Fruit fly (Drosophila melanogaster) whole organism, embryonic: ENCODE results near the gene Rtc1.

Experiments used
- BEAF-32 ChIP-seq: fragments of 200-800 bp; sonication (Bioruptor generic); optimal IDR thresholded peaks from 3 replicates; lab custom pipeline; 2017; ENCODE audit warnings: missing biosample characterization, missing genetic modification characterization, mild to moderate bottlenecking, moderate library complexity, missing genetic modification reagents
- Blimp-1 ChIP-seq: fragments of 200-800 bp; sonication (Bioruptor generic); optimal IDR thresholded peaks from 3 replicates; lab custom pipeline; 2018; ENCODE audit warnings: missing biosample characterization, missing genetic modification characterization, mild to moderate bottlenecking, moderate library complexity, missing genetic modification reagents
- CG10147 ChIP-seq: fragments of 200-800 bp; sonication (Bioruptor generic); optimal IDR thresholded peaks from 2 replicates; lab custom pipeline; 2019; ENCODE audit warnings: missing biosample characterization, mild to moderate bottlenecking, missing genetic modification characterization, moderate library complexity
- CG11398 ChIP-seq: fragments of 200-800 bp; sonication (Bioruptor generic); optimal IDR thresholded peaks from 2 replicates; lab custom pipeline; 2016; ENCODE audit warnings: missing biosample characterization, missing genetic modification characterization
- CG11504 ChIP-seq: fragments of 200-800 bp; sonication (Bioruptor generic); optimal IDR thresholded peaks from 3 replicates; lab custom pipeline; 2019; ENCODE audit warnings: missing biosample characterization, mild to moderate bottlenecking, missing genetic modification characterization, moderate library complexity
- CG12104 ChIP-seq: fragments of 200-800 bp; sonication (Bioruptor generic); optimal IDR thresholded peaks from 3 replicates; lab custom pipeline; 2016; ENCODE audit warnings: missing biosample characterization, missing genetic modification characterization
- CG12155 ChIP-seq: fragments of 200-800 bp; sonication (Bioruptor generic); optimal IDR thresholded peaks from 3 replicates; lab custom pipeline; 2016; ENCODE audit warnings: missing biosample characterization, missing genetic modification characterization
- CG14710 ChIP-seq: fragments of 200-800 bp; sonication (Bioruptor generic); optimal IDR thresholded peaks from 3 replicates; lab custom pipeline; 2019; ENCODE audit warnings: missing biosample characterization, mild to moderate bottlenecking, missing genetic modification characterization, moderate library complexity
- CG15479 ChIP-seq: fragments of 200-800 bp; sonication (Bioruptor generic); optimal IDR thresholded peaks from 3 replicates; lab custom pipeline; 2019; ENCODE audit warnings: missing biosample characterization, mild to moderate bottlenecking, missing genetic modification characterization, moderate library complexity
- CG17802 ChIP-seq: fragments of 200-800 bp; sonication (Bioruptor generic); optimal IDR thresholded peaks from 2 replicates; lab custom pipeline; 2018; ENCODE audit warnings: missing biosample characterization, mild to moderate bottlenecking, missing genetic modification characterization, moderate library complexity
- CG17829 ChIP-seq: fragments of 200-800 bp; optimal IDR thresholded peaks from 2 replicates; lab custom pipeline; 2019; ENCODE audit warnings: missing biosample characterization, mild to moderate bottlenecking, missing genetic modification characterization, moderate library complexity
- CG17912 ChIP-seq: fragments of 200-800 bp; sonication (Bioruptor generic); optimal IDR thresholded peaks from 2 replicates; lab custom pipeline; 2018; ENCODE audit warnings: missing biosample characterization, mild to moderate bottlenecking, missing genetic modification characterization
- CG18599 ChIP-seq: fragments of 200-800 bp; sonication (Bioruptor generic); optimal IDR thresholded peaks from 3 replicates; lab custom pipeline; 2017; ENCODE audit warnings: missing biosample characterization, missing genetic modification characterization, mild to moderate bottlenecking, moderate library complexity, missing genetic modification reagents
- CG2116 ChIP-seq: fragments of 200-800 bp; sonication (Bioruptor generic); optimal IDR thresholded peaks from 3 replicates; lab custom pipeline; 2018; ENCODE audit warnings: missing biosample characterization, mild to moderate bottlenecking, missing genetic modification characterization
- CG32772 ChIP-seq: fragments of 200-800 bp; sonication (Bioruptor generic); IDR thresholded peaks from 2 replicates; pipeline ENCODE4 v1.3.6; 2022; ENCODE audit warnings: missing biosample characterization, missing genetic modification characterization
- CG3407 ChIP-seq: fragments of 200-800 bp; sonication (Bioruptor generic); optimal IDR thresholded peaks from 2 replicates; lab custom pipeline; 2018; ENCODE audit warnings: missing biosample characterization, mild to moderate bottlenecking, missing genetic modification characterization
- CG34376 ChIP-seq: fragments of 200-800 bp; sonication (Bioruptor generic); optimal IDR thresholded peaks from 2 replicates; lab custom pipeline; 2018; ENCODE audit warnings: missing biosample characterization, mild to moderate bottlenecking, missing genetic modification characterization
- CG3995 ChIP-seq: fragments of 200-800 bp; sonication (Bioruptor generic); optimal IDR thresholded peaks from 3 replicates; lab custom pipeline; 2016; ENCODE audit warnings: missing biosample characterization, missing genetic modification characterization
- CG42726 ChIP-seq: fragments of 200-800 bp; sonication (Bioruptor generic); IDR thresholded peaks from 2 replicates; pipeline ENCODE4 v1.3.6; 2022; ENCODE audit warnings: missing biosample characterization, missing genetic modification characterization; ENCODE audit not compliant: partially characterized antibody
- CG4282 ChIP-seq: fragments of 200-800 bp; sonication (Bioruptor generic); optimal IDR thresholded peaks from 2 replicates; lab custom pipeline; 2016; ENCODE audit warnings: missing biosample characterization, missing genetic modification characterization
- CG4707 ChIP-seq: fragments of 200-800 bp; sonication (Bioruptor generic); optimal IDR thresholded peaks from 2 replicates; lab custom pipeline; 2018; ENCODE audit warnings: missing biosample characterization, mild to moderate bottlenecking, missing genetic modification characterization, moderate library complexity
- CG4730 ChIP-seq: fragments of 200-800 bp; sonication (Bioruptor generic); IDR thresholded peaks from 2 replicates; pipeline ENCODE4 v1.3.6; 2022; ENCODE audit warnings: missing biosample characterization, missing genetic modification characterization
- CG9437 ChIP-seq: fragments of 200-800 bp; sonication (Bioruptor generic); optimal IDR thresholded peaks from 2 replicates; lab custom pipeline; 2018; ENCODE audit warnings: missing biosample characterization, mild to moderate bottlenecking, missing genetic modification characterization
- CG9797 ChIP-seq: fragments of 200-800 bp; sonication (Bioruptor generic); optimal IDR thresholded peaks from 3 replicates; lab custom pipeline; 2018; ENCODE audit warnings: missing biosample characterization, mild to moderate bottlenecking, missing genetic modification characterization
- CG9932 ChIP-seq: fragments of 200-800 bp; sonication (Bioruptor generic); IDR thresholded peaks from 2 replicates; pipeline ENCODE4 v1.3.6; 2022; ENCODE audit warnings: missing biosample characterization, missing genetic modification characterization
- CHES-1-like ChIP-seq: fragments of 200-800 bp; sonication (Bioruptor generic); optimal IDR thresholded peaks from 2 replicates; lab custom pipeline; 2016; ENCODE audit warnings: missing biosample characterization, missing genetic modification characterization
- Dad ChIP-seq: fragments of 200-800 bp; sonication (Bioruptor generic); optimal IDR thresholded peaks from 3 replicates; lab custom pipeline; 2016; ENCODE audit warnings: missing biosample characterization, missing genetic modification characterization
- HmgZ ChIP-seq: fragments of 200-800 bp; sonication (Bioruptor generic); optimal IDR thresholded peaks from 2 replicates; lab custom pipeline; 2018; ENCODE audit warnings: missing biosample characterization, mild to moderate bottlenecking, missing genetic modification characterization
- Hsf ChIP-seq: fragments of 200-800 bp; sonication (Bioruptor generic); optimal IDR thresholded peaks from 3 replicates; lab custom pipeline; 2016; ENCODE audit warnings: missing biosample characterization, missing genetic modification characterization
- Poxn ChIP-seq: fragments of 200-800 bp; sonication (Bioruptor generic); IDR thresholded peaks from 2 replicates; pipeline ENCODE4 v1.3.6; 2022; ENCODE audit warnings: missing biosample characterization, missing genetic modification characterization
- Side ChIP-seq: fragments of 200-800 bp; sonication (Bioruptor generic); optimal IDR thresholded peaks from 2 replicates; lab custom pipeline; 2016; ENCODE audit warnings: missing biosample characterization, missing genetic modification characterization
- Sin3A ChIP-seq: fragments of >200 bp; optimal IDR thresholded peaks from 2 replicates; lab custom pipeline; 2018
- Trl ChIP-seq, 3 experiments: fragments of >200 bp in 2 of 3; fragments of 200-800 bp in 1 of 3; sonication (Bioruptor generic) in 1 of 3; optimal IDR thresholded peaks; 2 replicates in 1 of 3; 3 replicates in 2 of 3; lab custom pipeline; 2016 to 2017; ENCODE audit warnings: missing biosample characterization in 1 of 3, missing genetic modification characterization in 1 of 3
- Xbp1 ChIP-seq: fragments of 200-800 bp; sonication (Bioruptor generic); optimal IDR thresholded peaks from 3 replicates; lab custom pipeline; 2016; ENCODE audit warnings: missing biosample characterization, mild to moderate bottlenecking, missing genetic modification characterization
- chif ChIP-seq, 2 experiments: fragments of 200-800 bp; sonication (Bioruptor generic); optimal IDR thresholded peaks; 3 replicates each; lab custom pipeline; 2016; ENCODE audit warnings: missing biosample characterization in 2 of 2, missing genetic modification characterization in 2 of 2
- dpn ChIP-seq, 2 experiments: fragments of 200-800 bp; sonication (Bioruptor generic); optimal IDR thresholded peaks; 3 replicates each; lab custom pipeline; 2016; ENCODE audit warnings: missing biosample characterization in 2 of 2, missing genetic modification characterization in 2 of 2
- gcm2 ChIP-seq: fragments of 200-800 bp; sonication (Bioruptor generic); optimal IDR thresholded peaks from 2 replicates; lab custom pipeline; 2016; ENCODE audit warnings: missing biosample characterization, missing genetic modification characterization
- hb ChIP-seq: fragments of 200-800 bp; sonication (Bioruptor generic); IDR thresholded peaks from 3 replicates; pipeline ENCODE4 v1.3.6; 2022; ENCODE audit warnings: missing biosample characterization, missing genetic modification characterization; ENCODE audit not compliant: partially characterized antibody
- insv ChIP-seq, 2 experiments: fragments of 200-800 bp; sonication (Bioruptor generic); optimal IDR thresholded peaks; 3 replicates each; lab custom pipeline; 2016 to 2018; ENCODE audit warnings: missing biosample characterization in 2 of 2, missing genetic modification characterization in 2 of 2
- lilli ChIP-seq: fragments of 200-800 bp; sonication (Bioruptor generic); optimal IDR thresholded peaks from 3 replicates; lab custom pipeline; 2016; ENCODE audit warnings: missing biosample characterization, missing genetic modification characterization
- lola ChIP-seq, 3 experiments: fragments of >200 bp in 2 of 3; fragments of 200-800 bp in 1 of 3; sonication (Bioruptor generic) in 1 of 3; optimal IDR thresholded peaks; 2 replicates each; lab custom pipeline; 2017 to 2019; ENCODE audit warnings: missing biosample characterization in 3 of 3, missing genetic modification characterization in 3 of 3, mild to moderate bottlenecking in 1 of 3, moderate library complexity in 1 of 3
- nerfin-1 ChIP-seq: fragments of 200-800 bp; sonication (Bioruptor generic); optimal IDR thresholded peaks from 3 replicates; lab custom pipeline; 2019; ENCODE audit warnings: missing biosample characterization, mild to moderate bottlenecking, missing genetic modification characterization, moderate library complexity
- pum ChIP-seq: fragments of 200-800 bp; sonication (Bioruptor generic); optimal IDR thresholded peaks from 2 replicates; lab custom pipeline; 2016; ENCODE audit warnings: missing biosample characterization, missing genetic modification characterization
- sqz ChIP-seq: fragments of 200-800 bp; sonication (Bioruptor generic); optimal IDR thresholded peaks from 3 replicates; lab custom pipeline; 2018; ENCODE audit warnings: missing biosample characterization, mild to moderate bottlenecking, missing genetic modification characterization
- sug ChIP-seq: fragments of 200-800 bp; optimal IDR thresholded peaks from 2 replicates; lab custom pipeline; 2019; ENCODE audit warnings: missing biosample characterization, mild to moderate bottlenecking, missing genetic modification characterization, moderate library complexity
- tin ChIP-seq: fragments of 200-800 bp; sonication (Bioruptor generic); optimal IDR thresholded peaks from 3 replicates; lab custom pipeline; 2016; ENCODE audit warnings: missing biosample characterization, missing genetic modification characterization
- zen ChIP-seq: fragments of 200-800 bp; sonication (Bioruptor generic); optimal IDR thresholded peaks from 3 replicates; lab custom pipeline; 2018; ENCODE audit warnings: missing biosample characterization, mild to moderate bottlenecking, missing genetic modification characterization, moderate library complexity
- zfh2 ChIP-seq: fragments of 200-800 bp; sonication (Bioruptor generic); optimal IDR thresholded peaks from 2 replicates; lab custom pipeline; 2016; ENCODE audit warnings: missing biosample characterization, missing genetic modification characterization

The Rtc1 gene

DNA sequence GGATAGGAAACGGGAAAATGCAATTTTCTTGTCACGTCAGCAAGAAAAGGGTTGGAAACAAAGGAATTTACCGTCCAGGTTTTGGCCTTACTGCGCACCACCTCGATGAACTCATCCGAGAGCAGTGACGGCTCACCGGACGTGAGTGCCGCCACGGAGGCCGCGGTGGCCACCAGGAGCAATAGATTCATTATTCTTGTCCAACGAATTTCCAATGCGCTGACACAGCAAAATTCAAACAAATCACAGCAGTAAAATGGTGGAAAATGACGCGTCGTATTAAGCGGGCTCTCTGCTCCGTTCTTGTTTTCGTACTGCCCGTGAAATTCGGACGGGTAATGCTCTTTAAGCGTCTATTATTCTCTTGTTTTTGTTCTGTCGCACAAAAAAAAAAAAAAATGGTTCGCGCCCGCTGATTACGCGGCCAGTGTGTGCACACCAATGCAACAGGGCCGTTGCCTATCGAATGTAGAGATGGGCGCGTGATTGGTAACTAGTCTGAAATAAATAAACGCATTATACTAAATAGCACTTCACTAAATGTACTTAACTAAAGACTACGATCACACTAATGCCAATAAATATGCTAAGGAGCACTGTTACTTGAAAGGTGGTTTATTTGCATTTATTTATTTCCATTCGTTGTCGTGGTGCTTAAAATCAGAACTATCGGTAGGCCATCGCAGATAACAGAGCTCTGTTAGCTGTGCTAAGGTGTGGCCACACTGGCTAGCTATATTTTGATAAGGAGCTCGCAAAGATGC is 24.9 kb downstream of the Rtc1 start, which contains the start of the genes CtsB and amrt (continued):
- peak; percentile 51 to 68 for TF ChIP-seq dpn (GFP tag; optimal IDR thresholded peaks at IDR 0.05; lab: Kevin White, UChicago)
- TF ChIP-seq CG9437 (GFP tag; lab: Kevin White, UChicago) = peak; percentile 12
- no peak for TF ChIP-seq Poxn
- peak; percentile 43 for TF ChIP-seq CG3995 (GFP tag; lab: Kevin White, UChicago)
- TF ChIP-seq CG10147 (GFP tag; lab: Kevin White, UChicago) = peak; percentile 21
- peak; percentile 32 for TF ChIP-seq CG12155 (GFP tag; lab: Kevin White, UChicago)
- no peak for TF ChIP-seq CG17912 (GFP tag; lab: Kevin White, UChicago)
- peak; percentile 52 for TF ChIP-seq CG11398 (GFP tag; lab: Kevin White, UChicago)
- TF ChIP-seq Dad = peak; percentile 39
- no peak for TF ChIP-seq Blimp-1 (GFP tag; lab: Kevin White, UChicago)
- peak; percentile 93 for TF ChIP-seq sqz (GFP tag; lab: Kevin White, UChicago)
- TF ChIP-seq tin (GFP tag; lab: Kevin White, UChicago) = peak; percentile 18
- TF ChIP-seq CG34376 (GFP tag; lab: Kevin White, UChicago) = peak; percentile 51
- peak; percentile 40 for TF ChIP-seq zen (tag; lab: Kevin White, UChicago)
- peak; percentile 98 for TF ChIP-seq Sin3A
- TF ChIP-seq CG4282 (GFP tag; lab: Kevin White, UChicago) = no peak
- peak; percentile 55 for TF ChIP-seq pum (GFP tag; lab: Kevin White, UChicago)
- peak; percentile 68 for TF ChIP-seq CG9932 (GFP tag; lab: Robert Waterston, UW)
- TF ChIP-seq Trl (optimal IDR thresholded peaks at IDR 0.05; lab: Kevin White, UChicago) = peak in 1 of 2 experiments; percentile 25
- TF ChIP-seq Trl (GFP tag; optimal IDR thresholded peaks at IDR 0.05; lab: Kevin White, UChicago) = peak; percentile 65
- peak; percentile 46 for TF ChIP-seq CG9797 (GFP tag; lab: Kevin White, UChicago)
- TF ChIP-seq CG15479 (GFP tag; lab: Kevin White, UChicago) = no peak
- no peak for TF ChIP-seq CG4707 (GFP tag; lab: Kevin White, UChicago)
- TF ChIP-seq lilli = peak; percentile 62
- no peak for TF ChIP-seq CG11504 (tag; lab: Kevin White, UChicago)
- TF ChIP-seq CG3407 (GFP tag; lab: Kevin White, UChicago) = no peak
- peak; percentile 93 for TF ChIP-seq BEAF-32
- TF ChIP-seq CG17802 (tag; lab: Kevin White, UChicago) = peak; percentile 13
- TF ChIP-seq insv (GFP tag; optimal IDR thresholded peaks at IDR 0.05; lab: Kevin White, UChicago) = peak in 1 of 2 experiments; percentile 34
- peak; percentile 9 for TF ChIP-seq CG12104 (GFP tag; lab: Kevin White, UChicago)
- TF ChIP-seq CG18599 (GFP tag; lab: Kevin White, UChicago) = no peak
- TF ChIP-seq zfh2 = peak; percentile 60
- TF ChIP-seq HmgZ (tag; lab: Kevin White, UChicago) = peak; percentile 46
- TF ChIP-seq Side (GFP tag; lab: Kevin White, UChicago) = peak; percentile 51
- TF ChIP-seq Xbp1 (GFP tag; lab: Kevin White, UChicago) = peak; percentile 52
- peak in 1 of 3 experiments; percentile 42 for TF ChIP-seq lola (GFP tag; optimal IDR thresholded peaks at IDR 0.05; lab: Kevin White, UChicago)
- no peak for TF ChIP-seq gcm2 (GFP tag; lab: Kevin White, UChicago)
- TF ChIP-seq CG42726 (GFP tag; lab: Robert Waterston, UW) = 0 out of 2 replicates have a peak, but pooled peaks have one; percentile 29
- TF ChIP-seq nerfin-1 (tag; lab: Kevin White, UChicago) = peak; percentile 4
- no peak; the same call in 1 of the 2 replicates for TF ChIP-seq CG32772 (GFP tag; lab: Robert Waterston, UW)
- TF ChIP-seq CHES-1-like = peak; percentile 66
- peak; percentile 66 for TF ChIP-seq sug (tag; lab: Kevin White, UChicago)
- peak; percentile 78 for TF ChIP-seq hb (GFP tag; lab: Robert Waterston, UW)
- TF ChIP-seq Hsf (GFP tag; lab: Kevin White, UChicago) = peak; percentile 48
- TF ChIP-seq CG14710 (tag; lab: Kevin White, UChicago) = peak; percentile 100
- TF ChIP-seq CG2116 = peak; percentile 49
- TF ChIP-seq CG4730 (GFP tag; lab: Robert Waterston, UW) = 0 out of 2 replicates have a peak, but pooled peaks have one; percentile 9
- TF ChIP-seq CG17829 (tag; lab: Kevin White, UChicago) = peak; percentile 62
- peak; percentile 23 to 33 for TF ChIP-seq chif (GFP tag; optimal IDR thresholded peaks at IDR 0.05; lab: Kevin White, UChicago)
